Worm (Caenorhabditis elegans): ENCODE data around the gene F10C1.1.

DNA sequence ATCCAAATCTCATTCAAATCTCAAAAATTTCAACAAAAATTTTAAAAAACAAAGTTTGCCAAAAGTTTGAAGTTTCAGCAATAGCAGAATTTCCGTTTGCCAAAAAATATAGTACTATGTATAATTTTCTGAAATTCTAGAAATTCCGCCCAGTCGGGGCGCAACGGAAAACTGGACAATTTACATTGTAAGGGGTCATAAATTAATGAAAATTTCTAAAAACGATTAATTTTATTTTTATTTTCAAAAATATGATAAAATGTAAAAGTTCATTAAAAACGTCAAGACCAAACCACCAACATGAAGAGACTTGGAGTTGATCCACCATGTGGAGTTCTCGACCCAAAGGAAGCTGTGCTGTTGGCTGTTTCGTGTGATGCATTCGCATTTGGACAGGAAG is 44.3 kb downstream of the F10C1.1 start, which contains the start of gene ZK1248.4:
- TF ChIP-seq flt-1 (GFP tag; IDR thresholded peaks at IDR 0.05) (no peak), ceh-36 (tag; optimal IDR thresholded peaks at IDR 0.05) (no peak), aly-1 (tag; optimal IDR thresholded peaks at IDR 0.05) (no peak), ama-1 (optimal IDR thresholded peaks at IDR 0.05) (no peak), ceh-13 (GFP tag; optimal IDR thresholded peaks at IDR 0.05) (no peak), hnd-1 (tag; optimal IDR thresholded peaks at IDR 0.05) (no peak), hmg-4 (GFP tag; optimal IDR thresholded peaks at IDR 0.05) (no peak), pes-1 (GFP tag; IDR thresholded peaks at IDR 0.05) (no peak)

All from whole organism, early embryonic.